Worm (Caenorhabditis elegans) whole organism, L3 larva: ENCODE data around the gene nep-12.

Source experiments
- R02D3.7 ChIP-seq: fragments of 150-350 bp; optimal IDR thresholded peaks from 2 replicates; lab custom pipeline; 2014; ENCODE audit warnings: missing biosample characterization, missing genetic modification characterization
- ZK546.5 ChIP-seq: sonication (generic microtip); optimal IDR thresholded peaks from 2 replicates; lab custom pipeline; 2017; ENCODE audit warnings: missing biosample characterization, missing genetic modification characterization
- ama-1 ChIP-seq: fragments of 150-350 bp; optimal IDR thresholded peaks from 2 replicates; lab custom pipeline; 2018
- ceh-16 ChIP-seq: sonication (generic microtip); optimal IDR thresholded peaks from 2 replicates; lab custom pipeline; 2017; ENCODE audit warnings: missing biosample characterization, missing genetic modification characterization
- ceh-28 ChIP-seq: fragments of 150-350 bp; optimal IDR thresholded peaks from 2 replicates; lab custom pipeline; 2014; ENCODE audit warnings: missing biosample characterization, missing genetic modification reagents, missing genetic modification characterization
- ceh-9 ChIP-seq: sonication (generic microtip); optimal IDR thresholded peaks from 2 replicates; lab custom pipeline; 2018; ENCODE audit warnings: missing biosample characterization, missing genetic modification characterization
- daf-12 ChIP-seq: fragments of 150-350 bp; optimal IDR thresholded peaks from 2 replicates; lab custom pipeline; 2014; ENCODE audit warnings: missing biosample characterization, missing genetic modification reagents, missing genetic modification characterization
- egl-27 ChIP-seq: sonication (generic microtip); optimal IDR thresholded peaks from 4 replicates; lab custom pipeline; 2017; ENCODE audit warnings: missing biosample characterization, missing genetic modification reagents, missing genetic modification characterization
- egl-5 ChIP-seq: fragments of 150-350 bp; optimal IDR thresholded peaks from 2 replicates; lab custom pipeline; 2017; ENCODE audit warnings: missing biosample characterization, missing genetic modification reagents, missing genetic modification characterization, inconsistent platforms
- elt-1 ChIP-seq: fragments of 150-350 bp; optimal IDR thresholded peaks from 2 replicates; lab custom pipeline; 2014; ENCODE audit warnings: missing biosample characterization, missing genetic modification characterization
- elt-2 ChIP-seq: sonication (generic microtip); optimal IDR thresholded peaks from 2 replicates; lab custom pipeline; 2016; ENCODE audit warnings: missing genetic modification reagents, mild to moderate bottlenecking, missing genetic modification characterization, missing compliant biosample characterization
- elt-3 ChIP-seq, 3 experiments: fragments of 150-350 bp in 1 of 3; sonication (generic microtip) in 2 of 3; optimal IDR thresholded peaks; 2 replicates in 2 of 3; 4 replicates in 1 of 3; lab custom pipeline; 2014 to 2017; ENCODE audit warnings: missing biosample characterization in 3 of 3, missing genetic modification characterization in 3 of 3
- fkh-2 ChIP-seq: fragments of 150-350 bp; optimal IDR thresholded peaks from 2 replicates; lab custom pipeline; 2014; ENCODE audit warnings: missing biosample characterization, missing genetic modification reagents, missing genetic modification characterization
- fos-1 ChIP-seq: fragments of 150-350 bp; optimal IDR thresholded peaks from 2 replicates; lab custom pipeline; 2014; ENCODE audit warnings: missing biosample characterization, missing genetic modification characterization
- hmg-11 ChIP-seq: sonication (generic microtip); optimal IDR thresholded peaks from 2 replicates; lab custom pipeline; 2016; ENCODE audit warnings: missing genetic modification characterization, missing compliant biosample characterization
- jun-1 ChIP-seq: fragments of 150-350 bp; optimal IDR thresholded peaks from 2 replicates; lab custom pipeline; 2014; ENCODE audit warnings: missing biosample characterization, missing genetic modification reagents, missing genetic modification characterization
- lin-15B ChIP-seq: fragments of 150-350 bp; optimal IDR thresholded peaks from 2 replicates; lab custom pipeline; 2014; ENCODE audit warnings: missing biosample characterization, missing genetic modification characterization
- lin-39 ChIP-seq: fragments of 150-350 bp; optimal IDR thresholded peaks from 2 replicates; lab custom pipeline; 2018; ENCODE audit warnings: missing biosample characterization, missing genetic modification reagents, missing genetic modification characterization
- mdl-1 ChIP-seq: fragments of 150-350 bp; optimal IDR thresholded peaks from 2 replicates; lab custom pipeline; 2014; ENCODE audit warnings: missing biosample characterization, missing genetic modification characterization
- mml-1 ChIP-seq: fragments of 150-350 bp; sonication (generic microtip); optimal IDR thresholded peaks from 3 replicates; lab custom pipeline; 2014; ENCODE audit warnings: missing biosample characterization, missing genetic modification characterization
- nfya-1 ChIP-seq: sonication (generic microtip); optimal IDR thresholded peaks from 2 replicates; lab custom pipeline; 2017; ENCODE audit warnings: missing genetic modification characterization, mild to moderate bottlenecking, missing compliant biosample characterization, antibody characterized with exemption, moderate library complexity; ENCODE audit not compliant: insufficient read depth
- nhr-11 ChIP-seq: fragments of 150-350 bp; optimal IDR thresholded peaks from 2 replicates; lab custom pipeline; 2014; ENCODE audit warnings: missing biosample characterization, missing genetic modification characterization
- nhr-23 ChIP-seq: fragments of 150-350 bp; optimal IDR thresholded peaks from 2 replicates; lab custom pipeline; 2014; ENCODE audit warnings: missing biosample characterization, missing genetic modification reagents, missing genetic modification characterization
- nhr-237 ChIP-seq: fragments of 150-350 bp; optimal IDR thresholded peaks from 2 replicates; lab custom pipeline; 2014; ENCODE audit warnings: missing biosample characterization, missing genetic modification characterization
- nhr-25 ChIP-seq: sonication (generic microtip); optimal IDR thresholded peaks from 2 replicates; lab custom pipeline; 2017; ENCODE audit warnings: missing biosample characterization, missing genetic modification characterization
- nhr-28 ChIP-seq: fragments of 150-350 bp; optimal IDR thresholded peaks from 2 replicates; lab custom pipeline; 2014; ENCODE audit warnings: missing biosample characterization, missing genetic modification characterization
- nhr-43 ChIP-seq: sonication (generic microtip); optimal IDR thresholded peaks from 2 replicates; lab custom pipeline; 2016; ENCODE audit warnings: mild to moderate bottlenecking, missing genetic modification characterization, missing compliant biosample characterization; ENCODE audit not compliant: poor library complexity, severe bottlenecking
- nhr-67 ChIP-seq: fragments of 150-350 bp; optimal IDR thresholded peaks from 2 replicates; lab custom pipeline; 2014; ENCODE audit warnings: missing biosample characterization, missing genetic modification characterization
- nhr-76 ChIP-seq: fragments of 150-350 bp; sonication (generic microtip); optimal IDR thresholded peaks from 5 replicates; lab custom pipeline; 2014; ENCODE audit warnings: missing biosample characterization, missing genetic modification characterization
- pha-4 ChIP-seq: fragments of 150-350 bp; optimal IDR thresholded peaks from 2 replicates; lab custom pipeline; 2014; ENCODE audit warnings: missing biosample characterization, missing genetic modification reagents, missing genetic modification characterization
- pqm-1 ChIP-seq: fragments of 150-350 bp; optimal IDR thresholded peaks from 2 replicates; lab custom pipeline; 2017; ENCODE audit warnings: missing biosample characterization, missing genetic modification characterization, inconsistent platforms
- sea-2 ChIP-seq: fragments of 150-350 bp; sonication (generic microtip); optimal IDR thresholded peaks from 4 replicates; lab custom pipeline; 2014; ENCODE audit warnings: missing biosample characterization, missing genetic modification reagents, missing genetic modification characterization
- snpc-4 ChIP-seq: fragments of 150-350 bp; optimal IDR thresholded peaks from 2 replicates; lab custom pipeline; 2014; ENCODE audit warnings: missing biosample characterization, missing genetic modification characterization
- tbx-2 ChIP-seq: sonication (generic microtip); optimal IDR thresholded peaks from 2 replicates; lab custom pipeline; 2016; ENCODE audit warnings: mild to moderate bottlenecking, missing genetic modification characterization, missing compliant biosample characterization
- unc-39 ChIP-seq: sonication (generic microtip); optimal IDR thresholded peaks from 4 replicates; lab custom pipeline; 2017; ENCODE audit warnings: missing biosample characterization, missing genetic modification characterization
- zag-1 ChIP-seq: fragments of 150-350 bp; optimal IDR thresholded peaks from 2 replicates; lab custom pipeline; 2014; ENCODE audit warnings: missing biosample characterization, missing genetic modification characterization
- ztf-11 ChIP-seq: fragments of 150-350 bp; optimal IDR thresholded peaks from 2 replicates; lab custom pipeline; 2014; ENCODE audit warnings: missing biosample characterization, missing genetic modification characterization

The nep-12 gene

ce11 chrII:4771282-4771681 is 13.1 kb downstream of the nep-12 start, which contains the start of gene F26G1.5:
Gene F26G1.5, minus strand, starts transcription at chrII:4771382.
- TF ChIP-seq egl-5 (tag; lab: Kevin White, UChicago): no peak
- no peak for TF ChIP-seq ceh-16 (tag; lab: Kevin White, UChicago)
- TF ChIP-seq nhr-237 (tag; lab: Kevin White, UChicago): no peak
- no peak for TF ChIP-seq nfya-1 (tag; lab: Kevin White, UChicago)
- TF ChIP-seq ztf-11 (tag; lab: Kevin White, UChicago): no peak
- TF ChIP-seq lin-39: no peak
- no peak for TF ChIP-seq ZK546.5 (tag; lab: Kevin White, UChicago)
- no peak for TF ChIP-seq nhr-23
- no peak for TF ChIP-seq nhr-11
- no peak for TF ChIP-seq fkh-2 (tag; lab: Kevin White, UChicago)
- TF ChIP-seq jun-1: no peak
- no peak for TF ChIP-seq nhr-28 (tag; lab: Kevin White, UChicago)
- TF ChIP-seq ceh-9 (tag; lab: Kevin White, UChicago): no peak
- TF ChIP-seq zag-1: no peak
- no peak for TF ChIP-seq nhr-43 (tag; lab: Kevin White, UChicago)
- no peak for TF ChIP-seq snpc-4 (tag; lab: Kevin White, UChicago)
- TF ChIP-seq ama-1: no peak
- TF ChIP-seq elt-3 (tag; optimal IDR thresholded peaks at IDR 0.05; lab: Kevin White, UChicago): no peak
- TF ChIP-seq mml-1 (tag; lab: Kevin White, UChicago): no peak
- TF ChIP-seq, all 47 proteins: peak for 0

ce11 chrII:4769886-4770285 is 14.4 kb downstream of the nep-12 start:
- no peak for TF ChIP-seq nhr-23
- no peak for TF ChIP-seq ama-1
- TF ChIP-seq hmg-11 (tag; lab: Kevin White, UChicago): no peak
- TF ChIP-seq jun-1: peak; percentile 24
- no peak for TF ChIP-seq lin-15B (tag; lab: Kevin White, UChicago)
- TF ChIP-seq ZK546.5 (tag; lab: Kevin White, UChicago): no peak
- no peak for TF ChIP-seq nhr-237 (tag; lab: Kevin White, UChicago)
- no peak for TF ChIP-seq elt-3 (tag; optimal IDR thresholded peaks at IDR 0.05; lab: Kevin White, UChicago)
- no peak for TF ChIP-seq fos-1 (tag; lab: Kevin White, UChicago)
- no peak for TF ChIP-seq egl-27 (tag; lab: Kevin White, UChicago)
- TF ChIP-seq daf-12: no peak
- no peak for TF ChIP-seq sea-2 (GFP tag; lab: Kevin White, UChicago)
- TF ChIP-seq ceh-28: no peak
- TF ChIP-seq nhr-67 (tag; lab: Kevin White, UChicago): no peak
- no peak for TF ChIP-seq zag-1
- peak; percentile 99 for TF ChIP-seq elt-2 (tag; lab: Kevin White, UChicago)
- TF ChIP-seq elt-1 (tag; lab: Kevin White, UChicago): no peak
- peak; percentile 69 for TF ChIP-seq pha-4
- TF ChIP-seq nhr-28 (tag; lab: Kevin White, UChicago): no peak
- TF ChIP-seq tbx-2 (tag; lab: Kevin White, UChicago): no peak
- TF ChIP-seq mdl-1 (tag; lab: Kevin White, UChicago): no peak
- peak; percentile 87 for TF ChIP-seq pqm-1 (tag; lab: Kevin White, UChicago)
- TF ChIP-seq unc-39 (tag; lab: Kevin White, UChicago): no peak
- TF ChIP-seq lin-39: no peak
- no peak for TF ChIP-seq nfya-1 (tag; lab: Kevin White, UChicago)
- TF ChIP-seq nhr-43 (tag; lab: Kevin White, UChicago): no peak
- no peak for TF ChIP-seq ztf-11 (tag; lab: Kevin White, UChicago)
- no peak for TF ChIP-seq nhr-76 (tag; lab: Kevin White, UChicago)
- no peak for TF ChIP-seq mml-1 (tag; lab: Kevin White, UChicago)

DNA sequence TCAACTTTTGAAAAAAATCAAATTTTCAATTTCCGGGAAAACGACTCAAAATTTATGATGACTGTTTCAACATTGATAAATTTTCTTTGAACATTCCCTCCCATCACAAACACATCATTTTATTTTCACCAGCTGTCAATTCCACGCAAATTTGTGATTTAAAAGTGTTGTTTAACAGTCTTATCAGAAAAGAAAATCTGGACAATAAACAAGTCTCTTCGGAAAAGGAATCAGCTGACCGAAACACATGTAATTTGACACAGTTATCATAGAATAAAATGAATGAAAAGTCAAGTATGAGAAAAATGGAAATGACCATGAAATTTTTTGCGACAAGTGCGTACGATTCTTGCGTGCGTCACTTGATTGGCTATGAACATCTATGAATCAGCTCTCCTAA is 15.2 kb downstream of the nep-12 start:
- TF ChIP-seq R02D3.7 (tag; lab: Kevin White, UChicago): no peak
- peak; percentile 59 for TF ChIP-seq nhr-25 (tag; lab: Kevin White, UChicago)
- no peak for TF ChIP-seq pqm-1 (tag; lab: Kevin White, UChicago)
- TF ChIP-seq nhr-23: peak; percentile 62
- TF ChIP-seq pha-4: peak; percentile 46
- TF ChIP-seq fkh-2 (tag; lab: Kevin White, UChicago): no peak
- TF ChIP-seq elt-2 (tag; lab: Kevin White, UChicago): peak; percentile 87
- no peak for TF ChIP-seq nhr-237 (tag; lab: Kevin White, UChicago)
- TF ChIP-seq jun-1: peak; percentile 39
